Worm (Caenorhabditis elegans) whole organism, late embryonic: ENCODE results near the gene C42C1.8.

Experiments used
- T23F11.4 ChIP-seq: fragments of 200-800 bp; sonication (Bioruptor generic); optimal IDR thresholded peaks from 2 replicates; lab custom pipeline; 2018; ENCODE audit warnings: mild to moderate bottlenecking, missing genetic modification characterization, missing compliant biosample characterization
- ahr-1 ChIP-seq: sonication (generic microtip); optimal IDR thresholded peaks from 2 replicates; lab custom pipeline; 2016; ENCODE audit warnings: missing genetic modification characterization, missing compliant biosample characterization
- ama-1 ChIP-seq: fragments of 150-350 bp; optimal IDR thresholded peaks from 2 replicates; lab custom pipeline; 2014
- ceh-34 ChIP-seq: sonication (generic microtip); optimal IDR thresholded peaks from 2 replicates; lab custom pipeline; 2016; ENCODE audit warnings: mild to moderate bottlenecking, missing genetic modification characterization, missing compliant biosample characterization
- ceh-45 ChIP-seq: fragments of 200-800 bp; sonication (Bioruptor generic); IDR thresholded peaks from 2 replicates; pipeline ENCODE4 v1.3.6; 2022; ENCODE audit warnings: missing genetic modification reagents, missing genetic modification characterization, missing compliant biosample characterization
- dve-1 ChIP-seq: sonication (generic microtip); optimal IDR thresholded peaks from 2 replicates; lab custom pipeline; 2017; ENCODE audit warnings: antibody characterized with exemption, mild to moderate bottlenecking, missing genetic modification characterization, missing compliant biosample characterization
- elt-4 ChIP-seq: sonication (generic microtip); optimal IDR thresholded peaks from 2 replicates; lab custom pipeline; 2016; ENCODE audit warnings: missing genetic modification characterization, missing compliant biosample characterization
- fkh-10 ChIP-seq: fragments of 150-350 bp; optimal IDR thresholded peaks from 2 replicates; lab custom pipeline; 2014; ENCODE audit warnings: missing biosample characterization, missing genetic modification reagents, missing genetic modification characterization
- fkh-6 ChIP-seq: sonication (generic microtip); optimal IDR thresholded peaks from 2 replicates; lab custom pipeline; 2016; ENCODE audit warnings: missing genetic modification characterization, missing compliant biosample characterization
- hlh-13 ChIP-seq: fragments of 200-800 bp; sonication (Bioruptor generic); optimal IDR thresholded peaks from 2 replicates; lab custom pipeline; 2018; ENCODE audit warnings: mild to moderate bottlenecking, missing genetic modification characterization, missing compliant biosample characterization
- nfya-1 ChIP-seq: sonication (generic microtip); optimal IDR thresholded peaks from 2 replicates; lab custom pipeline; 2017; ENCODE audit warnings: missing genetic modification characterization, mild to moderate bottlenecking, missing compliant biosample characterization, antibody characterized with exemption, moderate library complexity

DNA sequence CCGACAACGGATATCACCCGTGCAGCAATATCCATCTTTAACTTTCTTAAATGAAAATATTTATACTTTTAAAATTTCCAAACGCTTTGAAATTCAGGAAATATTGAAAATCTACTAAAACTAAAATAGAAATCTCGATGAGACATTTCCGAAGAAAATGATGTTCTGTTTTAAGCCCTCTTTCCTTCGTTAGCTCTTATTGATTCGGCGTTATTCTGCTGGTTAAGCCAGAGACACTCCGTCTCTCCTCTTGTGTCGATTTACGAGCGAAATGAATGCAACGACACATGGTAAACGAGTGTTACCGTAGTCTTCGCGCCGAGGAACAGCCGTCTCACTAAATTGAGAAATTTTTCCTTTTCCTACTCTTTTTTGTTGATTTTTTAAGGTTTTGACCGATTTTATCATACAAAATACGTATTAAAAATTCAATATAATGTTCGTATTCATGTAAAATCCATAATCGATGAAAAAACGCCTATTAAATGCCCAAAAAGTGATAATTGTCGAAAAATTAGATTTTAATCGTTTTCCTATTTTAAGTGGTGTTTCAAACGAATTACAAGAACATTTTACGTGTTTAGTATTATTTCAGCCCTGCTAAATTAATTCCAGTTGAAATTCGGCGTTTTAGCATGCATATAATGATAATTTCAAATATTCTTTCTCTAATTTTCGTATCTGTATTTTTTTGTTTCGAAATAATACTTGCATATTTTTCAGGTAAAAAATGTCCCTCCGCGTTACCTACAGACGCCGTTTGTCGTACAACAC lies 22.4 kb upstream of the C42C1.8 start, which contains the start of the genes ppm-1.H and rpl-34:
- TF ChIP-seq elt-4 (tag; lab: Kevin White, UChicago): no peak
- TF ChIP-seq ahr-1 (tag; lab: Kevin White, UChicago): no peak
- TF ChIP-seq ama-1 (lab: Kevin White, UChicago): no peak
- no peak for TF ChIP-seq dve-1
- TF ChIP-seq fkh-6 (tag; lab: Kevin White, UChicago): no peak
- TF ChIP-seq nfya-1 (tag; lab: Kevin White, UChicago): peak; percentile 84
- no peak for TF ChIP-seq fkh-10 (GFP tag; lab: Kevin White, UChicago)
- no peak for TF ChIP-seq hlh-13 (GFP tag; lab: Kevin White, UChicago)
- TF ChIP-seq ceh-34 (tag; lab: Kevin White, UChicago): peak; percentile 39
- TF ChIP-seq ceh-45 (GFP tag; lab: Robert Waterston, UW): no peak
- no peak for TF ChIP-seq T23F11.4 (GFP tag; lab: Kevin White, UChicago)
